Fruit fly (Drosophila melanogaster): ENCODE results near the gene CG7091.
A peak's percentile ranks its signal among the peaks of the same experiment; 100 is the strongest.

The CG7091 gene

DNA sequence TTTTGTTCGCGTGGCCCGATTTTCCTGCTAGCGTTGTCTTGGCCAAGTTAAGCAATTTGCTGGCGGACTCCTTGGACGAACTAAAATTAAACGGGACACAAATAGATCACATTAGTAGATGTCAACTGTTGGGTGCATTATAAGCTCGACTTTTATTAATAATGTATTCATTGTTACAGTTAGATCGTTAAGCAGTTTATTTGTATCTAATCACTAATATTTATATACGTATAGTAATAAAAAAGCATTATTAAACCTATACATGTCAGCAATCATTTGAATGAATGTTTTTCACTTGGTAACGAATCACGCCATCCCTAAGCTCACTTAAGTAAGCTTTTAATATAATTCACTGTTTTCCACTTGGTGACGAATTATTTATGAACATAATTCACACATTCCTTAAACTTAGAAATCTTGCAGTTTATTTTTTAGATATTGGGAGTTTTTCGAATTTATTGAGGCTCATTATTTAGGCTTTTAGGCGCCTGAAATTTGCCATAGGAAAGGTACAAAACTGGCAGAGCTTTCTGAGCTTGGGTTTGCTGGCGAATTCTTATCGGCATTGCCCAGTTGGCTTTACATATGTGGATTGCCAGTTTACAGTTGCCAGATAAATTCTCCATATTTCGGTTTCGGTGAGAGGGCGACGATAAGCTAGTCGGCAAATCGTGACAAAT, at the start of gene CG7091, which contains the start of gene CG7381:
Gene CG7091 (plus strand): TSS at position 630 of the 680 bp plus-strand sequence.
Gene CG7381 (minus strand): TSS at position 101 of the 680 bp plus-strand sequence.
- TF ChIP-seq fd96Ca (GFP tag; IDR thresholded peaks at IDR 0.05) (no peak), rn (GFP tag; IDR thresholded peaks at IDR 0.05) (no peak), CG15710 (tag; optimal IDR thresholded peaks at IDR 0.05) (no peak), CG32121 (GFP tag; IDR thresholded peaks at IDR 0.05) (no peak), EcR (GFP tag; optimal IDR thresholded peaks at IDR 0.05) (no peak), CG12605 (GFP tag; IDR thresholded peaks at IDR 0.05) (no peak), CG14655 (GFP tag; optimal IDR thresholded peaks at IDR 0.05) (no peak), D1 (tag; optimal IDR thresholded peaks at IDR 0.05) (no peak), Snoo (tag; optimal IDR thresholded peaks at IDR 0.05) (no peak), CG9948 (tag; optimal IDR thresholded peaks at IDR 0.05) (no peak), Pif1B (GFP tag; optimal IDR thresholded peaks at IDR 0.05) (no peak), CG17806 (tag; optimal IDR thresholded peaks at IDR 0.05) (no peak), CG4496 (GFP tag; IDR thresholded peaks at IDR 0.05) (no peak), Pif1A (GFP tag; optimal IDR thresholded peaks at IDR 0.05) (no peak), CG8159 (tag; optimal IDR thresholded peaks at IDR 0.05) (no peak), CG13204 (GFP tag; optimal IDR thresholded peaks at IDR 0.05) (no peak)

DNA sequence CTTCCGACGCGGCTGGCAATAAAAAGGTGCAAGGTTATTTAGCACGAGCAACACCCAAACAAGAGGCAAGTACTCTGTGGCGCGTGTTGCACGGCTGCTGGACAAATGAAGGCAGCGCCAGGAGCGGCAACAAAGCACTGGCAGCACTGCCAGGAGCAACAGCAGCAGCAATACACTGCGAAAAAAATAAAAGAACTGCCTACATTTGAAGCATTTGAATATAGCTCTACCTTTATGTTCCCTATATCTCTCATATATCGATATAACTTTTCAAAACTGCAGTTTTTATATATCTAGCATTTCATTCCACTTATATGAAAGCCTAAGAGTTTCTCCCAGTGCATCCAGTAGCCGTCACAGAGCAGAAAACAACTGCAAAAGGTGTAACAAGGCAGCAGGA, 20.4 kb upstream of the CG7091 start:
- TF ChIP-seq CG15710 (tag; optimal IDR thresholded peaks at IDR 0.05) (peak; percentile 44), CG34367 (tag; optimal IDR thresholded peaks at IDR 0.05) (peak; percentile 12), CG8301 (tag; optimal IDR thresholded peaks at IDR 0.05) (no peak), Pif1A (GFP tag; optimal IDR thresholded peaks at IDR 0.05) (peak; percentile 31), EcR (GFP tag; optimal IDR thresholded peaks at IDR 0.05) (no peak), fd96Ca (GFP tag; IDR thresholded peaks at IDR 0.05) (0 out of 3 replicates have a peak, but pooled peaks have one; percentile 9), CG10348 (GFP tag; IDR thresholded peaks at IDR 0.05) (no peak), CG9948 (tag; optimal IDR thresholded peaks at IDR 0.05) (peak; percentile 20), CG8159 (tag; optimal IDR thresholded peaks at IDR 0.05) (peak; percentile 46), rn (GFP tag; IDR thresholded peaks at IDR 0.05) (no peak), CG12605 (GFP tag; IDR thresholded peaks at IDR 0.05) (no peak), D1 (tag; optimal IDR thresholded peaks at IDR 0.05) (no peak), Snoo (tag; optimal IDR thresholded peaks at IDR 0.05) (no peak), CG32121 (GFP tag; IDR thresholded peaks at IDR 0.05) (no peak), CG13204 (GFP tag; optimal IDR thresholded peaks at IDR 0.05) (no peak)

dm6 chr3R:12960227-12960626, 17.6 kb upstream of the CG7091 start:
- TF ChIP-seq CG9948 (tag; optimal IDR thresholded peaks at IDR 0.05): no peak
- TF ChIP-seq CG8159 (tag; optimal IDR thresholded peaks at IDR 0.05): no peak
- peak; percentile 47 for TF ChIP-seq EcR (GFP tag; optimal IDR thresholded peaks at IDR 0.05)
- TF ChIP-seq CG17806 (tag; optimal IDR thresholded peaks at IDR 0.05): no peak
- TF ChIP-seq CG15710 (tag; optimal IDR thresholded peaks at IDR 0.05): no peak
- TF ChIP-seq Ets98B (GFP tag; IDR thresholded peaks at IDR 0.05): no peak
- TF ChIP-seq CG34367 (tag; optimal IDR thresholded peaks at IDR 0.05): no peak
- no peak for TF ChIP-seq CG12605 (GFP tag; IDR thresholded peaks at IDR 0.05)
- no peak for TF ChIP-seq D1 (tag; optimal IDR thresholded peaks at IDR 0.05)
- TF ChIP-seq CG4496 (GFP tag; IDR thresholded peaks at IDR 0.05): 0 out of 3 replicates have a peak, but pooled peaks have one; percentile 16
- TF ChIP-seq CG8301 (tag; optimal IDR thresholded peaks at IDR 0.05): no peak
- TF ChIP-seq fd96Ca (GFP tag; IDR thresholded peaks at IDR 0.05): no peak
- TF ChIP-seq Snoo (tag; optimal IDR thresholded peaks at IDR 0.05): no peak
- no peak for TF ChIP-seq Pif1B (GFP tag; optimal IDR thresholded peaks at IDR 0.05)
- TF ChIP-seq CG10348 (GFP tag; IDR thresholded peaks at IDR 0.05): no peak
- TF ChIP-seq gl (tag; optimal IDR thresholded peaks at IDR 0.05): no peak

- no peak for TF ChIP-seq rn (GFP tag; IDR thresholded peaks at IDR 0.05)
- TF ChIP-seq CG10348 (GFP tag; IDR thresholded peaks at IDR 0.05): no peak
- no peak for TF ChIP-seq CG34367 (tag; optimal IDR thresholded peaks at IDR 0.05)
- TF ChIP-seq Pif1A (GFP tag; optimal IDR thresholded peaks at IDR 0.05): peak; percentile 8
- TF ChIP-seq EcR (GFP tag; optimal IDR thresholded peaks at IDR 0.05): peak; percentile 95
- TF ChIP-seq CG9948 (tag; optimal IDR thresholded peaks at IDR 0.05): no peak
- TF ChIP-seq CG14655 (GFP tag; optimal IDR thresholded peaks at IDR 0.05): no peak
- no peak for TF ChIP-seq CG15710 (tag; optimal IDR thresholded peaks at IDR 0.05)
- 0 out of 3 replicates have a peak, but pooled peaks have one; percentile 48 for TF ChIP-seq CG4496 (GFP tag; IDR thresholded peaks at IDR 0.05)
- TF ChIP-seq D1 (tag; optimal IDR thresholded peaks at IDR 0.05): peak; percentile 35
Measured at dm6 chr3R:12960929-12961855, 16.6 kb upstream of the CG7091 start, which contains the start of gene Spc25. TSS of gene Spc25 (plus strand) at chr3R:12961745.

DNA sequence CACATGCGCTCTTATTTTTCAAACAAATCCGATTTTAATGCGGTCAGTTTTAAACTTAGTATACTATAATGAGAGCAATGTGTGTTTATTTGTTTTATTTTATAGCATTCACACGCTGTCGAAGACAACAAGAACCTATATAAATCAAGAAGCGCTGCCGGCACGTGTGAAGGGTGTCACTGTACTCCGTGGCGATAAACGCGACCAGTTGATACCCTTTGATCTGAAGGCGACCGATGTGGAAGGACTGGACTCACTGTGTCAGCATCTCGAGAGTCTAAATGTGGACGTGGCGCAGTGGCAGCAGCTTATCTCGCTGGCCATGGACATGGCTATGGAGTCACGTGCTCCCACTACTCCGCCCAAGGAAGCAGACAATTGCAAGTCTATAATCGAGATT, 15.2 kb upstream of the CG7091 start:
- no peak for TF ChIP-seq CG12605 (GFP tag; IDR thresholded peaks at IDR 0.05)
- peak; percentile 30 for TF ChIP-seq EcR (GFP tag; optimal IDR thresholded peaks at IDR 0.05)

DNA sequence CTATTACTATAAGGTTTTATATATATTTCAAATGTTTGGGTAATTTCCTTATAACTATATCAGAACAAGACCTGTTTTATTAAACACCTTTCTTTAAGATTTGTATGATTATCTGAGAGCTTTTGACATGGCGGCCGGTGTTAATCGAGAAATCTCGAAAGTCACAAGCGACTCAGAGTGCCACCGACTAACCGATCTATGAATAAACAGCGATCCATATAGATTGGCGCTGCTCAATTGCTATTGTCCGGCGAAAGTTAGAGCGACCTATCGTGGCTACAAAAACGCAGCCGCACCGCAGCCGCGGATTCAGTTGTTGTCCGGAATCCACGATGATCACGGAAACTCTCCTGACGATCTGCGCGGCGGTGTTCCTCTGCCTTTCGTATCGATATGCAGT, 14.3 kb upstream of the CG7091 start, which contains the start of gene Cyp304a1:
Gene Cyp304a1 (plus strand): TSS at position 301 of the 400 bp plus-strand sequence.
- TF ChIP-seq CG8301 (tag; optimal IDR thresholded peaks at IDR 0.05) (no peak), Pif1B (GFP tag; optimal IDR thresholded peaks at IDR 0.05) (no peak), CG4496 (GFP tag; IDR thresholded peaks at IDR 0.05) (no peak), EcR (GFP tag; optimal IDR thresholded peaks at IDR 0.05) (no peak), CG32121 (GFP tag; IDR thresholded peaks at IDR 0.05) (no peak), CG10348 (GFP tag; IDR thresholded peaks at IDR 0.05) (no peak), CG34367 (tag; optimal IDR thresholded peaks at IDR 0.05) (no peak), rn (GFP tag; IDR thresholded peaks at IDR 0.05) (no peak)

All from whole organism, pupa.